Worm (Caenorhabditis elegans) whole organism, L1 larva: ENCODE results near the gene nep-16.

Experiments
- Y116A8C.19 ChIP-seq: sonication (generic microtip); optimal IDR thresholded peaks from 2 replicates; lab custom pipeline; 2016; ENCODE audit warnings: missing compliant biosample characterization, missing genetic modification characterization, borderline replicate concordance
- ama-1 ChIP-seq: fragments of 150-350 bp; optimal IDR thresholded peaks from 2 replicates; lab custom pipeline; 2014
- ceh-8 ChIP-seq: fragments of 200-800 bp; sonication (Bioruptor generic); optimal IDR thresholded peaks from 2 replicates; lab custom pipeline; 2018; ENCODE audit warnings: mild to moderate bottlenecking, missing genetic modification characterization, moderate library complexity, missing compliant biosample characterization
- jun-1 ChIP-seq: fragments of 150-350 bp; optimal IDR thresholded peaks from 2 replicates; lab custom pipeline; 2014; ENCODE audit warnings: missing biosample characterization, missing genetic modification reagents, missing genetic modification characterization
- lin-13 ChIP-seq: fragments of 150-350 bp; optimal IDR thresholded peaks from 2 replicates; lab custom pipeline; 2014; ENCODE audit warnings: missing biosample characterization, missing genetic modification reagents, missing genetic modification characterization
- mdl-1 ChIP-seq, 2 experiments: fragments of 150-350 bp; optimal IDR thresholded peaks; 2 replicates each; lab custom pipeline; 2014 to 2017; ENCODE audit warnings: missing biosample characterization in 2 of 2, missing genetic modification characterization in 2 of 2, inconsistent platforms in 1 of 2
- nhr-11 ChIP-seq: fragments of 150-350 bp; optimal IDR thresholded peaks from 2 replicates; lab custom pipeline; 2014; ENCODE audit warnings: missing biosample characterization, missing genetic modification characterization
- nhr-28 ChIP-seq: fragments of 150-350 bp; optimal IDR thresholded peaks from 2 replicates; lab custom pipeline; 2014; ENCODE audit warnings: missing biosample characterization, missing genetic modification characterization
- pqm-1 ChIP-seq: sonication (generic microtip); optimal IDR thresholded peaks from 3 replicates; lab custom pipeline; 2017; ENCODE audit warnings: missing biosample characterization, missing genetic modification characterization
- snu-23 ChIP-seq: sonication (generic microtip); optimal IDR thresholded peaks from 2 replicates; lab custom pipeline; 2016; ENCODE audit warnings: missing genetic modification characterization, missing compliant biosample characterization
- tlp-1 ChIP-seq: fragments of 150-350 bp; optimal IDR thresholded peaks from 2 replicates; lab custom pipeline; 2014; ENCODE audit warnings: missing biosample characterization, missing genetic modification characterization
- unc-62 ChIP-seq: fragments of 150-350 bp; optimal IDR thresholded peaks from 2 replicates; lab custom pipeline; 2014; ENCODE audit warnings: missing biosample characterization, missing genetic modification reagents, missing genetic modification characterization
- unc-86 ChIP-seq: sonication (generic microtip); optimal IDR thresholded peaks from 2 replicates; lab custom pipeline; 2016; ENCODE audit warnings: missing genetic modification characterization, missing compliant biosample characterization
- zip-4 ChIP-seq: fragments of 200-800 bp; sonication (Bioruptor generic); optimal IDR thresholded peaks from 2 replicates; lab custom pipeline; 2018; ENCODE audit warnings: mild to moderate bottlenecking, missing genetic modification characterization, moderate library complexity, missing compliant biosample characterization

DNA sequence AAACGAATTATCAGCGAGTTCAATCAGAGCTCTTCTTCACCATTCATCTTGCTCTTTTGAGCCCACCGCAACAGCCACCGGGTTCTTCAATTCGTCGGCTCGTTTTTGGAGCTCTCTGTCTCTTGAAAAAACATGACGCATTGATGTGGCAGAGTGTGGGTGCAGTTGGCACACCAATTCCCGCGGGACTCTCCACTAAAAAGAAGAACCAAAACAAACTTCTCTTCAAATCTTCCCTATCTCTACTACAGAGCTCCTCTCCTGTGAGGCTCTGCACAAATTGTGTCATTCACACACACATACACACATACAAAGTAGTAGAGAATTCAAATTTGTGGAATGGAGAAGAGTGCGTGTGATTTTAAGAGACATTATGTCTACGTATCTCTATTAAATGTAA lies 21.3 kb upstream of the nep-16 start:
- TF ChIP-seq pqm-1 (tag; lab: Kevin White, UChicago), result no peak
- TF ChIP-seq tlp-1, result no peak
- TF ChIP-seq ama-1 (lab: Kevin White, UChicago), result no peak
- TF ChIP-seq unc-62, result no peak
- no peak for TF ChIP-seq lin-13 (GFP tag; lab: Kevin White, UChicago)
- no peak for TF ChIP-seq nhr-28 (tag; lab: Kevin White, UChicago)
- no peak for TF ChIP-seq Y116A8C.19 (tag; lab: Kevin White, UChicago)
- no peak for TF ChIP-seq snu-23
- TF ChIP-seq ceh-8 (GFP tag; lab: Kevin White, UChicago), result no peak
- TF ChIP-seq nhr-11, result no peak
- TF ChIP-seq jun-1 (tag; lab: Kevin White, UChicago), result no peak
- no peak for TF ChIP-seq zip-4
- no peak for TF ChIP-seq mdl-1 (tag; optimal IDR thresholded peaks at IDR 0.05; lab: Kevin White, UChicago)
- TF ChIP-seq unc-86, result no peak
